Worm (Caenorhabditis elegans) whole organism, young adult: Measurements from ENCODE around the gene C55C3.7.

ENCODE experiments used
- F55B11.4 ChIP-seq: sonication (generic microtip); optimal IDR thresholded peaks from 2 replicates; lab custom pipeline; 2016; ENCODE audit warnings: missing compliant biosample characterization, missing genetic modification characterization, borderline replicate concordance; ENCODE audit not compliant: insufficient read depth
- Y56A3A.18 ChIP-seq: fragments of 200-800 bp; sonication (Bioruptor generic); IDR thresholded peaks from 2 replicates; pipeline ENCODE4 v1.3.6; 2022; ENCODE audit warnings: missing genetic modification reagents, missing genetic modification characterization, missing compliant biosample characterization
- ama-1 ChIP-seq, 3 experiments: fragments of 150-350 bp in 1 of 3; sonication (generic microtip) in 2 of 3; optimal IDR thresholded peaks; 2 replicates each; lab custom pipeline; 2014 to 2018; ENCODE audit warnings: missing biosample characterization in 2 of 3, missing genetic modification characterization in 2 of 3, missing genetic modification reagents in 2 of 3
- attf-3 ChIP-seq: fragments of 200-800 bp; sonication (Bioruptor generic); conservative IDR thresholded peaks from 2 replicates; pipeline ENCODE4 v1.3.6; 2022; ENCODE audit warnings: missing genetic modification reagents, missing genetic modification characterization, missing compliant biosample characterization
- ceh-79 ChIP-seq: sonication (generic microtip); optimal IDR thresholded peaks from 2 replicates; lab custom pipeline; 2017; ENCODE audit warnings: mild to moderate bottlenecking, missing genetic modification characterization, missing compliant biosample characterization
- egrh-3 ChIP-seq: fragments of 200-800 bp; sonication (Bioruptor generic); IDR thresholded peaks from 2 replicates; pipeline ENCODE4 v1.3.6; 2022; ENCODE audit warnings: missing genetic modification reagents, missing genetic modification characterization, missing compliant biosample characterization
- ets-4 ChIP-seq: fragments of 200-800 bp; sonication (Bioruptor generic); optimal IDR thresholded peaks from 2 replicates; lab custom pipeline; 2018; ENCODE audit warnings: mild to moderate bottlenecking, missing genetic modification characterization, missing compliant biosample characterization
- madf-10 ChIP-seq: sonication (generic microtip); optimal IDR thresholded peaks from 2 replicates; lab custom pipeline; 2016; ENCODE audit warnings: mild to moderate bottlenecking, missing genetic modification characterization, missing compliant biosample characterization
- nhr-179 ChIP-seq: sonication (generic microtip); optimal IDR thresholded peaks from 2 replicates; lab custom pipeline; 2016; ENCODE audit warnings: mild to moderate bottlenecking, missing genetic modification characterization, missing compliant biosample characterization
- repo-1 ChIP-seq: sonication (generic microtip); optimal IDR thresholded peaks from 2 replicates; lab custom pipeline; 2017; ENCODE audit warnings: mild to moderate bottlenecking, missing genetic modification characterization, missing compliant biosample characterization
- snpc-1.3 ChIP-seq: sonication (generic microtip); optimal IDR thresholded peaks from 2 replicates; lab custom pipeline; 2017; ENCODE audit warnings: missing genetic modification characterization, mild to moderate bottlenecking, missing compliant biosample characterization, antibody characterized with exemption, moderate library complexity, missing genotype, missing genetic modification reagents; ENCODE audit not compliant: insufficient read depth
- tlf-1 ChIP-seq: fragments of 200-800 bp; sonication (Bioruptor generic); optimal IDR thresholded peaks from 2 replicates; lab custom pipeline; 2018; ENCODE audit warnings: mild to moderate bottlenecking, missing genetic modification characterization, missing compliant biosample characterization
- unc-130 ChIP-seq: sonication (generic microtip); optimal IDR thresholded peaks from 2 replicates; lab custom pipeline; 2016; ENCODE audit warnings: missing genetic modification reagents, missing genetic modification characterization, missing compliant biosample characterization
- ztf-18 ChIP-seq: sonication (generic microtip); optimal IDR thresholded peaks from 2 replicates; lab custom pipeline; 2016; ENCODE audit warnings: missing genotype, mild to moderate bottlenecking, missing genetic modification characterization, missing compliant biosample characterization

ce11 chrIV:5703443-5703842 is 21.0 kb upstream of the C55C3.7 start, which contains the start of the genes C55C3.73 and perm-5:
- TF ChIP-seq ets-4 (GFP tag; lab: Kevin White, UChicago), result no peak
- no peak for TF ChIP-seq Y56A3A.18 (GFP tag; lab: Robert Waterston, UW)
- TF ChIP-seq repo-1 (tag; lab: Kevin White, UChicago), result no peak
- TF ChIP-seq snpc-1.3, result no peak
- no peak for TF ChIP-seq egrh-3
- TF ChIP-seq madf-10 (tag; lab: Kevin White, UChicago), result no peak
- TF ChIP-seq attf-3, result peak; percentile 85
- TF ChIP-seq F55B11.4 (tag; lab: Kevin White, UChicago), result no peak
- TF ChIP-seq ceh-79 (tag; lab: Kevin White, UChicago), result no peak
- no peak for TF ChIP-seq ztf-18 (tag; lab: Kevin White, UChicago)
- TF ChIP-seq unc-130 (GFP tag; lab: Kevin White, UChicago), result no peak
- TF ChIP-seq tlf-1 (GFP tag; lab: Kevin White, UChicago), result no peak
- no peak for TF ChIP-seq ama-1 (optimal IDR thresholded peaks at IDR 0.05; lab: Kevin White, UChicago)
- no peak for TF ChIP-seq ama-1 (GFP tag; optimal IDR thresholded peaks at IDR 0.05; lab: Kevin White, UChicago)
- TF ChIP-seq nhr-179 (tag; lab: Kevin White, UChicago), result no peak
